Fruit fly (Drosophila melanogaster) whole organism, embryonic: ENCODE results near the gene CG14929.

Source experiments
- Abd-B ChIP-seq: fragments of 200-800 bp; sonication (Bioruptor generic); optimal IDR thresholded peaks from 2 replicates; lab custom pipeline; 2018; ENCODE audit warnings: missing biosample characterization, mild to moderate bottlenecking, missing genetic modification characterization, moderate library complexity
- Blimp-1 ChIP-seq: fragments of 200-800 bp; sonication (Bioruptor generic); optimal IDR thresholded peaks from 3 replicates; lab custom pipeline; 2018; ENCODE audit warnings: missing biosample characterization, missing genetic modification characterization, mild to moderate bottlenecking, moderate library complexity, missing genetic modification reagents
- BtbVII ChIP-seq: fragments of 200-800 bp; sonication (Bioruptor generic); optimal IDR thresholded peaks from 3 replicates; lab custom pipeline; 2017; ENCODE audit warnings: missing biosample characterization, mild to moderate bottlenecking, missing genetic modification characterization
- CG1233 ChIP-seq: fragments of 200-800 bp; sonication (Bioruptor generic); optimal IDR thresholded peaks from 4 replicates; lab custom pipeline; 2018; ENCODE audit warnings: missing biosample characterization, mild to moderate bottlenecking, missing genetic modification characterization
- CG12391 ChIP-seq: fragments of 200-800 bp; sonication (Bioruptor generic); optimal IDR thresholded peaks from 3 replicates; lab custom pipeline; 2018; ENCODE audit warnings: missing biosample characterization, mild to moderate bottlenecking, missing genetic modification characterization, moderate library complexity
- CG14710 ChIP-seq: fragments of 200-800 bp; sonication (Bioruptor generic); optimal IDR thresholded peaks from 3 replicates; lab custom pipeline; 2019; ENCODE audit warnings: missing biosample characterization, mild to moderate bottlenecking, missing genetic modification characterization, moderate library complexity
- CG1603 ChIP-seq: fragments of 200-800 bp; sonication (Bioruptor generic); optimal IDR thresholded peaks from 2 replicates; lab custom pipeline; 2019; ENCODE audit warnings: missing biosample characterization, mild to moderate bottlenecking, missing genetic modification characterization, moderate library complexity
- CG17328 ChIP-seq: fragments of 200-800 bp; sonication (Bioruptor generic); IDR thresholded peaks from 2 replicates; pipeline ENCODE4 v1.3.6; 2022; ENCODE audit warnings: missing biosample characterization, missing genetic modification characterization
- CG17361 ChIP-seq: fragments of 200-800 bp; sonication (Bioruptor generic); IDR thresholded peaks from 3 replicates; pipeline ENCODE4 v1.3.6; 2022; ENCODE audit warnings: missing biosample characterization, missing genetic modification characterization
- CG17829 ChIP-seq: fragments of 200-800 bp; optimal IDR thresholded peaks from 2 replicates; lab custom pipeline; 2019; ENCODE audit warnings: missing biosample characterization, mild to moderate bottlenecking, missing genetic modification characterization, moderate library complexity
- CG18262 ChIP-seq: fragments of 200-800 bp; optimal IDR thresholded peaks from 3 replicates; lab custom pipeline; 2019; ENCODE audit warnings: missing biosample characterization, mild to moderate bottlenecking, missing genetic modification characterization, moderate library complexity
- CG2712 ChIP-seq: fragments of 200-800 bp; optimal IDR thresholded peaks from 3 replicates; lab custom pipeline; 2019; ENCODE audit warnings: missing biosample characterization, mild to moderate bottlenecking, missing genetic modification characterization, moderate library complexity
- CG30020 ChIP-seq: fragments of 200-800 bp; optimal IDR thresholded peaks from 2 replicates; lab custom pipeline; 2019; ENCODE audit warnings: missing biosample characterization, mild to moderate bottlenecking, missing genetic modification characterization, moderate library complexity
- CG31441 ChIP-seq: fragments of 200-800 bp; sonication (Bioruptor generic); IDR thresholded peaks from 2 replicates; pipeline ENCODE4 v1.3.6; 2022; ENCODE audit warnings: missing biosample characterization, missing genetic modification characterization
- CG4424 ChIP-seq: fragments of 200-800 bp; sonication (Bioruptor generic); optimal IDR thresholded peaks from 3 replicates; lab custom pipeline; 2016; ENCODE audit warnings: missing biosample characterization, missing genetic modification characterization
- CG6683 ChIP-seq: fragments of 200-800 bp; sonication (Bioruptor generic); optimal IDR thresholded peaks from 2 replicates; lab custom pipeline; 2017; ENCODE audit warnings: missing biosample characterization, mild to moderate bottlenecking, missing genetic modification characterization, missing genetic modification reagents
- CG6854 ChIP-seq: fragments of 200-800 bp; sonication (Bioruptor generic); optimal IDR thresholded peaks from 3 replicates; lab custom pipeline; 2017; ENCODE audit warnings: missing biosample characterization, mild to moderate bottlenecking, missing genetic modification characterization
- CG9215 ChIP-seq: fragments of 200-800 bp; sonication (Bioruptor generic); IDR thresholded peaks from 2 replicates; pipeline ENCODE4 v1.3.6; 2022; ENCODE audit warnings: missing biosample characterization, missing genetic modification characterization
- D19A ChIP-seq: fragments of 200-800 bp; optimal IDR thresholded peaks from 3 replicates; lab custom pipeline; 2019; ENCODE audit warnings: missing biosample characterization, mild to moderate bottlenecking, missing genetic modification characterization, moderate library complexity
- Dfd ChIP-seq, 2 experiments: fragments of >200 bp; optimal IDR thresholded peaks; 2 replicates each; lab custom pipeline; 2017; ENCODE audit warnings: missing biosample characterization in 2 of 2, missing genetic modification characterization in 2 of 2
- Med ChIP-seq: fragments of 200-800 bp; sonication (Bioruptor generic); peaks from one replicate; lab custom pipeline; 2016; ENCODE audit warnings: missing biosample characterization, missing genetic modification characterization, mild to moderate bottlenecking, inconsistent platforms, moderate library complexity
- Meics ChIP-seq: fragments of 200-800 bp; sonication (Bioruptor generic); optimal IDR thresholded peaks from 2 replicates; lab custom pipeline; 2017; ENCODE audit warnings: missing biosample characterization, mild to moderate bottlenecking, missing genetic modification characterization
- Sox102F ChIP-seq: fragments of 200-800 bp; sonication (Bioruptor generic); optimal IDR thresholded peaks from 2 replicates; lab custom pipeline; 2018; ENCODE audit warnings: missing biosample characterization, mild to moderate bottlenecking, missing genetic modification characterization, moderate library complexity
- Ssrp ChIP-seq: fragments of 200-800 bp; sonication (Bioruptor generic); optimal IDR thresholded peaks from 2 replicates; lab custom pipeline; 2018; ENCODE audit warnings: missing biosample characterization, mild to moderate bottlenecking, missing genetic modification characterization, moderate library complexity
- Stat92E ChIP-seq, 3 experiments: fragments of >200 bp in 2 of 3; fragments of 200-800 bp in 1 of 3; sonication (Bioruptor generic) in 1 of 3; optimal IDR thresholded peaks; 2 replicates each; lab custom pipeline; 2017 to 2019; ENCODE audit warnings: missing biosample characterization in 3 of 3, missing genetic modification characterization in 3 of 3, mild to moderate bottlenecking in 1 of 3, moderate library complexity in 1 of 3
- Xrp1 ChIP-seq: fragments of 200-800 bp; sonication (Bioruptor generic); IDR thresholded peaks from 2 replicates; pipeline ENCODE4 v1.3.6; 2022; ENCODE audit warnings: missing biosample characterization, missing genetic modification characterization
- ara ChIP-seq: fragments of 200-800 bp; sonication (Bioruptor generic); IDR thresholded peaks from 2 replicates; pipeline ENCODE4 v1.3.6; 2022; ENCODE audit warnings: missing biosample characterization, missing genetic modification characterization
- cas ChIP-seq: fragments of 200-800 bp; sonication (Bioruptor generic); IDR thresholded peaks from 2 replicates; pipeline ENCODE4 v1.3.6; 2022; ENCODE audit warnings: missing biosample characterization, missing genetic modification characterization
- ci ChIP-seq: fragments of 200-800 bp; sonication (Bioruptor generic); IDR thresholded peaks from 3 replicates; pipeline ENCODE4 v1.3.6; 2022; ENCODE audit warnings: missing biosample characterization, missing genetic modification characterization
- da ChIP-seq: fragments of 200-800 bp; sonication (Bioruptor generic); optimal IDR thresholded peaks from 2 replicates; lab custom pipeline; 2016; ENCODE audit warnings: missing biosample characterization, missing genetic modification characterization
- dmrt11E ChIP-seq: fragments of 200-800 bp; sonication (Bioruptor generic); optimal IDR thresholded peaks from 3 replicates; lab custom pipeline; 2018; ENCODE audit warnings: missing biosample characterization, mild to moderate bottlenecking, missing genetic modification characterization, moderate library complexity
- dysf ChIP-seq: fragments of 200-800 bp; sonication (Bioruptor generic); IDR thresholded peaks from 3 replicates; pipeline ENCODE4 v1.3.6; 2022; ENCODE audit warnings: missing biosample characterization, missing genetic modification characterization
- eve ChIP-seq, 2 experiments: fragments of >200 bp; optimal IDR thresholded peaks; 2 replicates each; lab custom pipeline; 2017; ENCODE audit warnings: missing biosample characterization in 2 of 2, missing genetic modification characterization in 2 of 2
- fd96Cb ChIP-seq: fragments of 200-800 bp; sonication (Bioruptor generic); optimal IDR thresholded peaks from 2 replicates; lab custom pipeline; 2018; ENCODE audit warnings: missing biosample characterization, mild to moderate bottlenecking, missing genetic modification characterization, moderate library complexity
- gem ChIP-seq: fragments of 200-800 bp; sonication (Bioruptor generic); optimal IDR thresholded peaks from 2 replicates; lab custom pipeline; 2019; ENCODE audit warnings: missing biosample characterization, mild to moderate bottlenecking, missing genetic modification characterization, moderate library complexity
- hth ChIP-seq: fragments of >200 bp; optimal IDR thresholded peaks from 2 replicates; lab custom pipeline; 2017; ENCODE audit warnings: inconsistent platforms
- lmd ChIP-seq: fragments of 200-800 bp; sonication (Bioruptor generic); IDR thresholded peaks from 2 replicates; pipeline ENCODE4 v1.3.6; 2022; ENCODE audit warnings: missing biosample characterization, missing genetic modification characterization
- lola ChIP-seq, 3 experiments: fragments of >200 bp in 2 of 3; fragments of 200-800 bp in 1 of 3; sonication (Bioruptor generic) in 1 of 3; optimal IDR thresholded peaks; 2 replicates each; lab custom pipeline; 2017 to 2019; ENCODE audit warnings: missing biosample characterization in 3 of 3, missing genetic modification characterization in 3 of 3, mild to moderate bottlenecking in 1 of 3, moderate library complexity in 1 of 3
- nom ChIP-seq: fragments of 200-800 bp; sonication (Bioruptor generic); optimal IDR thresholded peaks from 2 replicates; lab custom pipeline; 2017; ENCODE audit warnings: missing biosample characterization, missing genetic modification characterization, mild to moderate bottlenecking, moderate library complexity, missing genetic modification reagents
- phol ChIP-seq: fragments of 200-800 bp; sonication (Bioruptor generic); optimal IDR thresholded peaks from 3 replicates; lab custom pipeline; 2018; ENCODE audit warnings: missing biosample characterization, mild to moderate bottlenecking, missing genetic modification characterization, moderate library complexity
- sc ChIP-seq, 3 experiments: fragments of >200 bp in 2 of 3; fragments of 200-800 bp in 1 of 3; sonication (Bioruptor generic) in 1 of 3; optimal IDR thresholded peaks; 2 replicates in 2 of 3; 3 replicates in 1 of 3; lab custom pipeline; 2017; ENCODE audit warnings: mild to moderate bottlenecking in 1 of 3, missing biosample characterization in 1 of 3, missing genetic modification characterization in 1 of 3, missing genetic modification reagents in 1 of 3
- sens ChIP-seq: fragments of 200-800 bp; sonication (Bioruptor generic); peaks from one replicate; lab custom pipeline; 2016; ENCODE audit warnings: missing biosample characterization, missing genetic modification characterization
- tap ChIP-seq: fragments of 200-800 bp; optimal IDR thresholded peaks from 3 replicates; lab custom pipeline; 2019; ENCODE audit warnings: missing biosample characterization, mild to moderate bottlenecking, missing genetic modification characterization, moderate library complexity
- trem ChIP-seq: fragments of 200-800 bp; optimal IDR thresholded peaks from 3 replicates; lab custom pipeline; 2019; ENCODE audit warnings: missing biosample characterization, mild to moderate bottlenecking, missing genetic modification characterization, moderate library complexity
- unc-4 ChIP-seq: fragments of 200-800 bp; sonication (Bioruptor generic); IDR thresholded peaks from 2 replicates; pipeline ENCODE4 v1.3.6; 2022; ENCODE audit warnings: missing biosample characterization, missing genetic modification characterization; ENCODE audit not compliant: partially characterized antibody
- unpg ChIP-seq: fragments of 200-800 bp; sonication (Bioruptor generic); optimal IDR thresholded peaks from 3 replicates; lab custom pipeline; 2018; ENCODE audit warnings: missing biosample characterization, mild to moderate bottlenecking, missing genetic modification characterization, moderate library complexity

The CG14929 gene

dm6 chr2L:11469973-11470372, 49.7 kb upstream of the CG14929 start (continued):
- TF ChIP-seq nom (GFP tag; lab: Kevin White, UChicago) (no peak), trem (tag; lab: Kevin White, UChicago) (peak; percentile 8), CG12391 (tag; lab: Kevin White, UChicago) (peak; percentile 6), CG2712 (tag; lab: Kevin White, UChicago) (peak; percentile 69), CG18262 (tag; lab: Kevin White, UChicago) (peak; percentile 56), BtbVII (GFP tag; lab: Kevin White, UChicago) (no peak), unpg (GFP tag; lab: Kevin White, UChicago) (peak; percentile 14), Ssrp (tag; lab: Kevin White, UChicago) (peak; percentile 26), phol (tag; lab: Kevin White, UChicago) (peak; percentile 35), D19A (peak; percentile 18), sc (optimal IDR thresholded peaks at IDR 0.05; lab: Kevin White, UChicago) (no peak), sc (GFP tag; optimal IDR thresholded peaks at IDR 0.05; lab: Kevin White, UChicago) (peak; percentile 15)

- TF ChIP-seq eve (GFP tag; optimal IDR thresholded peaks at IDR 0.05; lab: Kevin White, UChicago) (peak in 1 of 2 experiments; percentile 22), dmrt11E (tag; lab: Kevin White, UChicago) (peak; percentile 57), fd96Cb (tag; lab: Kevin White, UChicago) (peak; percentile 35), ara (GFP tag; lab: Robert Waterston, UW) (peak; percentile 61; the same call in 1 of the 2 replicates), unc-4 (GFP tag; lab: Robert Waterston, UW) (no peak), Abd-B (GFP tag; lab: Kevin White, UChicago) (peak; percentile 18), lmd (GFP tag; lab: Robert Waterston, UW) (peak; percentile 22; the same call in 1 of the 2 replicates), gem (tag; lab: Kevin White, UChicago) (peak; percentile 55), D19A (peak; percentile 36), Blimp-1 (GFP tag; lab: Kevin White, UChicago) (peak; percentile 41), cas (GFP tag; lab: Robert Waterston, UW) (no peak), tap (tag; lab: Kevin White, UChicago) (peak; percentile 28), CG6854 (GFP tag; lab: Kevin White, UChicago) (no peak), ci (GFP tag; lab: Robert Waterston, UW) (0 out of 3 replicates have a peak, but pooled peaks have one; percentile 22), lola (GFP tag; optimal IDR thresholded peaks at IDR 0.05; lab: Kevin White, UChicago) (peak in 1 of 3 experiments; percentile 39), Sox102F (GFP tag; lab: Kevin White, UChicago) (peak; percentile 31), sens (GFP tag; lab: Kevin White, UChicago) (peak; percentile 70), CG4424 (GFP tag; lab: Kevin White, UChicago) (peak; percentile 25), CG17829 (tag; lab: Kevin White, UChicago) (peak; percentile 25), dysf (GFP tag; lab: Robert Waterston, UW) (peak; percentile 39; the same call in 1 of the 3 replicates), da (GFP tag; lab: Kevin White, UChicago) (no peak), CG9215 (GFP tag; lab: Robert Waterston, UW) (no peak), Meics (GFP tag; lab: Kevin White, UChicago) (no peak), CG31441 (0 out of 2 replicates have a peak, but pooled peaks have one; percentile 25), Xrp1 (GFP tag; lab: Robert Waterston, UW) (peak; percentile 65; the same call in 1 of the 2 replicates), Med (GFP tag; lab: Kevin White, UChicago) (peak; percentile 4), CG17328 (GFP tag; lab: Robert Waterston, UW) (peak; percentile 34; the same call in 1 of the 2 replicates), CG2712 (tag; lab: Kevin White, UChicago) (peak; percentile 57), Dfd (GFP tag; optimal IDR thresholded peaks at IDR 0.05; lab: Kevin White, UChicago) (no peak), CG6683 (GFP tag; lab: Kevin White, UChicago) (no peak), CG1233 (peak; percentile 1), phol (tag; lab: Kevin White, UChicago) (peak; percentile 51), Stat92E (GFP tag; optimal IDR thresholded peaks at IDR 0.05; lab: Kevin White, UChicago) (peak in 1 of 3 experiments; percentile 81), CG14710 (peak; percentile 39), CG30020 (tag; lab: Kevin White, UChicago) (no peak), CG17361 (GFP tag; lab: Robert Waterston, UW) (0 out of 3 replicates have a peak, but pooled peaks have one; percentile 39), hth (lab: Kevin White, UChicago) (no peak), CG1603 (tag; lab: Kevin White, UChicago) (peak; percentile 33)
These were observed 47.6 kb upstream of the CG14929 start for dm6 chr2L:11471979-11472514.
